Worm (Caenorhabditis elegans): ENCODE measurements around the gene F19B10.10.

Gene F19B10.10

DNA sequence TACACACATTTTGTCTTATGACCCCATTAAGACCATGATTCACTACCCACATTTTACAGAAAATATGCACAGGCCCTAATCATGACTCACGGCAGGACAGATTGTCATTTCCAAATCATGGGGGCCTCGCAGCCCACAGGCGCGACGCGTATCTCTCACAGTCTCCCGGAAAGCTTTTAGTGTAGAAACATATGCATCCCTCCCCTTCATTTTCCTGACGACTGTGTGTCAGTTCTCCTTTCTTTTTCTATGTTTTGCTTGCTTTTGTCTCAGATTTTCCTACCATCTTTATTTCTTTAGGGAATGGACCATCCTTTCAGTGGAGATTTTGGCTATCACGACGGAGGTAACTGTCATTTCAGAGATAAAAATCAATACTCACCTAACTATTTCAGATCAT lies 40.0 kb downstream of the F19B10.10 start, which contains the start of gene M151.1:
TSS of gene M151.1 (plus strand) at position 301 of the 400 bp plus-strand sequence.
- no peak for TF ChIP-seq pqm-1 (tag; optimal IDR thresholded peaks at IDR 0.05)
- TF ChIP-seq nhr-11 (tag; optimal IDR thresholded peaks at IDR 0.05) = no peak
- no peak for TF ChIP-seq F13H6.1 (tag; optimal IDR thresholded peaks at IDR 0.05)
- no peak for TF ChIP-seq tbx-2 (tag; optimal IDR thresholded peaks at IDR 0.05)
- TF ChIP-seq T23F11.4 (GFP tag; optimal IDR thresholded peaks at IDR 0.05) = no peak
- TF ChIP-seq elt-2 (tag; optimal IDR thresholded peaks at IDR 0.05) = no peak
- no peak for TF ChIP-seq fkh-10 (GFP tag; optimal IDR thresholded peaks at IDR 0.05)
- no peak for TF ChIP-seq fkh-6 (tag; optimal IDR thresholded peaks at IDR 0.05)

DNA sequence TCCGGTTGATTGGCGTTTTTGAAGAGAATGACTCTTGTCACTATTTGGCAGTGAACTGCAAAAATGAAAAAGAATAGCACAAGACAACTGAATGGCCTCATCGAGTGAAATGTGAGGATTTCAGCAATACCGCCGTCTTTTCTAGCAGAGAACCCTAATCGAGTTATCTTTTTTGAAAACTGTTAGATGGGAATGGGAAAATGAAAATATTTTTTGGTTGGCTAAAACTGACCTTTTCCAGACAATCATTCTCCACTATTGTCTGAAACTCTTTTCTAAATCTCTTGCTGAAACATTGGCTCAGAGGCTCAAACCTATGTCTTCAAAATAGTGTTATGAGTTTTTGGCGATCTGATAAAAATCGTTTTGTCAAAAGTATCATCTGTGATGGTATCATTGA lies 41.0 kb downstream of the F19B10.10 start, which contains the start of gene M151.10:
TSS of gene M151.10 (minus strand) at position 101 of the 400 bp plus-strand sequence.
- no peak for TF ChIP-seq ceh-48 (tag; optimal IDR thresholded peaks at IDR 0.05)
- no peak for TF ChIP-seq pha-2 (tag; optimal IDR thresholded peaks at IDR 0.05)
- TF ChIP-seq che-1 (tag; optimal IDR thresholded peaks at IDR 0.05) = no peak
- TF ChIP-seq unc-42 (tag; optimal IDR thresholded peaks at IDR 0.05) = no peak
- no peak for TF ChIP-seq eyg-1 (tag; optimal IDR thresholded peaks at IDR 0.05)
- no peak for TF ChIP-seq ceh-6 (GFP tag; optimal IDR thresholded peaks at IDR 0.05)
- TF ChIP-seq sox-2 (GFP tag; IDR thresholded peaks at IDR 0.05) = no peak
- no peak for TF ChIP-seq ets-4 (tag; optimal IDR thresholded peaks at IDR 0.05)
- TF ChIP-seq hlh-13 (GFP tag; optimal IDR thresholded peaks at IDR 0.05) = no peak
- no peak for TF ChIP-seq ceh-2 (tag; optimal IDR thresholded peaks at IDR 0.05)
- TF ChIP-seq T23F11.4 (GFP tag; optimal IDR thresholded peaks at IDR 0.05) = no peak
- TF ChIP-seq lim-6 (tag; optimal IDR thresholded peaks at IDR 0.05) = no peak
- no peak for TF ChIP-seq nhr-11 (tag; optimal IDR thresholded peaks at IDR 0.05)
- TF ChIP-seq sox-4 (tag; optimal IDR thresholded peaks at IDR 0.05) = no peak
- no peak for TF ChIP-seq mec-3 (tag; optimal IDR thresholded peaks at IDR 0.05; ENCODE audit: borderline replicate concordance)
- TF ChIP-seq ceh-31 (tag; optimal IDR thresholded peaks at IDR 0.05) = no peak
- TF ChIP-seq syd-9 (tag; optimal IDR thresholded peaks at IDR 0.05) = no peak
- no peak for TF ChIP-seq ceh-19 (GFP tag; optimal IDR thresholded peaks at IDR 0.05)

DNA sequence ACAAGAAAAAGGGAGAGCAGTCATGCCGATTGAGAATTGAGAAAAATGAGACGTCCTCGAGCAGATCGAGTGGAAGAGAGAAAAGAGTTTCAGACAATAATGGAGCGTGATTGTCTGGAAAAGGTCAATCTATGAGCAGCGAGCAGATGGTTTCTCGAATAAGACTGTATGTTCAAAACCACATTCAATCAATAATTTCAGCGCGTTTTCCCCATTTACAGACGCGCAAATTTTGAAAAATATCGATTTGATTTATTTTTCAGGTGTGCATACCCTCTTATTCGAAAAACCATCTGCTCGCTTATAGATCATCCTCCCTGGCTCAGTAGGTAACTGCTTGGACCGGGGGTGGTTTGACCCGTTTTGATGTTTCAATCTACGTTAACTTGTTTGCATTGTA lies 42.0 kb downstream of the F19B10.10 start, which contains the start of gene fbxb-31:
TSS of gene fbxb-31 (minus strand) at position 101 of the 400 bp plus-strand sequence.
- TF ChIP-seq pros-1 (tag; optimal IDR thresholded peaks at IDR 0.05) (no peak), lin-11 (tag; optimal IDR thresholded peaks at IDR 0.05) (no peak)

DNA sequence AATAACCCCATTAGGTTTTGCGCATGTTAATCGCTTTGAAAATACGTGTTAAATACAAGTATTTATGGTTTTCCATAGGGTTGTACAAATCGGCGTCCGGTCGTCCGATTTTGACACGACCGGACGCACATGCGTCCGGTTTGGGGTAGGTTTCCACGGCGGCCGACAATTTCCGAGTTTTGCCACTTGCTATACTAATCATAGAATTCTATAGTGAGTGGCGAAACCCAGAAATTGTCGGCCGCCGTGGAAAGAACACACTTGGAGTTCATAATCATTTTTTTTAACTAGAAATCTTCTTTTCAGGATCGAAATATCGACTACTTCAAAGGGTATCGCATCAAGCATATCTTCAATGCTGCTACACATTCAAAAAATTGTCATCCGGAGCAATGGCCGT lies 46.5 kb downstream of the F19B10.10 start:
- TF ChIP-seq ceh-48 (tag; optimal IDR thresholded peaks at IDR 0.05) (no peak), hlh-30 (tag; optimal IDR thresholded peaks at IDR 0.05; ENCODE audit: insufficient read depth) (no peak), odd-2 (tag; optimal IDR thresholded peaks at IDR 0.05) (no peak), mec-3 (tag; optimal IDR thresholded peaks at IDR 0.05; ENCODE audit: borderline replicate concordance) (no peak), dve-1 (tag; optimal IDR thresholded peaks at IDR 0.05) (no peak), pros-1 (tag; optimal IDR thresholded peaks at IDR 0.05) (no peak)

DNA sequence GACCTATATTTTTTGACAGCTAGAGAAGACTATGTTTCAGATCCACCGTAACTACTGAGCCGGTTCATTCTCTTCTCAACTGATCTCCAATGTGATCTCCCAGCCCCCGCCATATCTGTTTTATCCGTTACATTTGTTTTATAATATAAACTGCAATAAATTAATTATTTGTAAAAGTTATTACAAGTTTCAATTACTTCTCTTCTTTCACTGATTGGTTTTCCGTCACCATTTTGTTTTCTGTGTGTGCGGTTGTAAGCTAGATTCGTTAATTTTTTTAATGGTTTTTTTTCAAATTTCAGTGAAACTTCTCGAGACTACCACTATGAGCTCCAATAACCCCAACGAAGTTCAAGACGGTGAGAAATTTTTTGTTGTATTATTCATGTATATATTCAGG lies 50.4 kb downstream of the F19B10.10 start, which contains the start of gene M151.2:
TSS of gene M151.2 (plus strand) at position 301 of the 400 bp plus-strand sequence.
- TF ChIP-seq T23F11.4 (GFP tag; optimal IDR thresholded peaks at IDR 0.05) = no peak
- TF ChIP-seq sdc-2 (tag; optimal IDR thresholded peaks at IDR 0.05) = no peak
- no peak for TF ChIP-seq rnt-1 (tag; optimal IDR thresholded peaks at IDR 0.05)
- no peak for TF ChIP-seq K09A11.1 (tag; optimal IDR thresholded peaks at IDR 0.05; ENCODE audit: insufficient read depth)

Data from whole organism, late embryonic.